Fruit fly (Drosophila melanogaster) whole organism, embryonic: ENCODE measurements around the gene CG4570.

ENCODE experiments used
- ATbp ChIP-seq: fragments of 200-800 bp; sonication (Bioruptor generic); optimal IDR thresholded peaks from 2 replicates; lab custom pipeline; 2017; ENCODE audit warnings: missing biosample characterization, mild to moderate bottlenecking, missing genetic modification characterization, missing genetic modification reagents
- Atf3 ChIP-seq: fragments of 200-800 bp; sonication (Bioruptor generic); optimal IDR thresholded peaks from 3 replicates; lab custom pipeline; 2016; ENCODE audit warnings: missing biosample characterization, missing genetic modification characterization
- CG1024 ChIP-seq: fragments of 200-800 bp; sonication (Bioruptor generic); IDR thresholded peaks from 2 replicates; pipeline ENCODE4 v1.3.6; 2022; ENCODE audit warnings: missing biosample characterization, missing genetic modification characterization
- CG10462 ChIP-seq: fragments of 200-800 bp; sonication (Bioruptor generic); optimal IDR thresholded peaks from 2 replicates; lab custom pipeline; 2016; ENCODE audit warnings: missing biosample characterization, missing genetic modification characterization
- CG11504 ChIP-seq: fragments of 200-800 bp; sonication (Bioruptor generic); optimal IDR thresholded peaks from 3 replicates; lab custom pipeline; 2019; ENCODE audit warnings: missing biosample characterization, mild to moderate bottlenecking, missing genetic modification characterization, moderate library complexity
- CG11560 ChIP-seq: fragments of 200-800 bp; sonication (Bioruptor generic); IDR thresholded peaks from 3 replicates; pipeline ENCODE4 v1.3.6; 2022; ENCODE audit warnings: missing biosample characterization, missing genetic modification characterization
- CG11696 ChIP-seq: fragments of 200-800 bp; sonication (Bioruptor generic); IDR thresholded peaks from 2 replicates; pipeline ENCODE4 v1.3.6; 2022; ENCODE audit warnings: missing biosample characterization, missing genetic modification characterization
- CG13424 ChIP-seq: fragments of 200-800 bp; sonication (Bioruptor generic); optimal IDR thresholded peaks from 2 replicates; lab custom pipeline; 2019; ENCODE audit warnings: missing biosample characterization, mild to moderate bottlenecking, missing genetic modification characterization, moderate library complexity
- CG13775 ChIP-seq: fragments of 200-800 bp; sonication (Bioruptor generic); optimal IDR thresholded peaks from 3 replicates; lab custom pipeline; 2017; ENCODE audit warnings: missing biosample characterization, mild to moderate bottlenecking, missing genetic modification characterization
- CG17186 ChIP-seq: fragments of 200-800 bp; sonication (Bioruptor generic); optimal IDR thresholded peaks from 3 replicates; lab custom pipeline; 2017; ENCODE audit warnings: missing biosample characterization, missing genetic modification reagents, missing genetic modification characterization
- CG17568 ChIP-seq: fragments of 200-800 bp; sonication (Bioruptor generic); optimal IDR thresholded peaks from 2 replicates; lab custom pipeline; 2018; ENCODE audit warnings: missing biosample characterization, mild to moderate bottlenecking, missing genetic modification characterization, moderate library complexity
- CG17829 ChIP-seq: fragments of 200-800 bp; optimal IDR thresholded peaks from 2 replicates; lab custom pipeline; 2019; ENCODE audit warnings: missing biosample characterization, mild to moderate bottlenecking, missing genetic modification characterization, moderate library complexity
- CG2199 ChIP-seq: fragments of 200-800 bp; sonication (Bioruptor generic); IDR thresholded peaks from 3 replicates; pipeline ENCODE4 v1.3.6; 2022; ENCODE audit warnings: missing biosample characterization, missing genetic modification characterization
- CG2202 ChIP-seq: fragments of 200-800 bp; sonication (Bioruptor generic); optimal IDR thresholded peaks from 2 replicates; lab custom pipeline; 2018; ENCODE audit warnings: missing biosample characterization, mild to moderate bottlenecking, missing genetic modification characterization
- CG2889 ChIP-seq: fragments of 200-800 bp; sonication (Bioruptor generic); IDR thresholded peaks from 3 replicates; pipeline ENCODE4 v1.3.6; 2022; ENCODE audit warnings: missing biosample characterization, missing genetic modification characterization
- CG32532 ChIP-seq: fragments of 200-800 bp; sonication (Bioruptor generic); IDR thresholded peaks from 2 replicates; pipeline ENCODE4 v1.3.6; 2022; ENCODE audit warnings: missing biosample characterization, missing genetic modification characterization
- CG33557 ChIP-seq: fragments of 200-800 bp; sonication (Bioruptor generic); optimal IDR thresholded peaks from 2 replicates; lab custom pipeline; 2019; ENCODE audit warnings: missing biosample characterization, mild to moderate bottlenecking, missing genetic modification characterization, moderate library complexity
- CG4328 ChIP-seq: fragments of 200-800 bp; sonication (Bioruptor generic); optimal IDR thresholded peaks from 3 replicates; lab custom pipeline; 2017; ENCODE audit warnings: missing biosample characterization, missing genetic modification reagents, missing genetic modification characterization
- CG4730 ChIP-seq: fragments of 200-800 bp; sonication (Bioruptor generic); IDR thresholded peaks from 2 replicates; pipeline ENCODE4 v1.3.6; 2022; ENCODE audit warnings: missing biosample characterization, missing genetic modification characterization
- CG6854 ChIP-seq: fragments of 200-800 bp; sonication (Bioruptor generic); optimal IDR thresholded peaks from 3 replicates; lab custom pipeline; 2017; ENCODE audit warnings: missing biosample characterization, mild to moderate bottlenecking, missing genetic modification characterization
- CG7839 ChIP-seq: fragments of 200-800 bp; sonication (Bioruptor generic); optimal IDR thresholded peaks from 3 replicates; lab custom pipeline; 2018; ENCODE audit warnings: missing biosample characterization, mild to moderate bottlenecking, missing genetic modification characterization, moderate library complexity
- CG8359 ChIP-seq: fragments of 200-800 bp; sonication (Bioruptor generic); optimal IDR thresholded peaks from 2 replicates; lab custom pipeline; 2017; ENCODE audit warnings: missing biosample characterization, mild to moderate bottlenecking, missing genetic modification characterization, borderline replicate concordance
- CoRest ChIP-seq: fragments of 200-800 bp; sonication (Bioruptor generic); optimal IDR thresholded peaks from 3 replicates; lab custom pipeline; 2018; ENCODE audit warnings: missing biosample characterization, mild to moderate bottlenecking, missing genetic modification characterization, moderate library complexity
- Dad ChIP-seq: fragments of 200-800 bp; sonication (Bioruptor generic); optimal IDR thresholded peaks from 3 replicates; lab custom pipeline; 2016; ENCODE audit warnings: missing biosample characterization, missing genetic modification characterization
- GATAe ChIP-seq: fragments of 200-800 bp; sonication (Bioruptor generic); conservative IDR thresholded peaks from 2 replicates; pipeline ENCODE4 v1.3.6; 2022; ENCODE audit warnings: missing biosample characterization, missing genetic modification characterization
- Hmr ChIP-seq: fragments of 200-800 bp; sonication (Bioruptor generic); optimal IDR thresholded peaks from 3 replicates; lab custom pipeline; 2017; ENCODE audit warnings: mild to moderate bottlenecking, missing biosample characterization, missing genetic modification reagents, missing genetic modification characterization
- Hr3 ChIP-seq: fragments of 200-800 bp; sonication (Bioruptor generic); optimal IDR thresholded peaks from 3 replicates; lab custom pipeline; 2016; ENCODE audit warnings: missing biosample characterization, missing genetic modification characterization
- NC2α ChIP-seq: fragments of 200-800 bp; sonication (Bioruptor generic); optimal IDR thresholded peaks from 2 replicates; lab custom pipeline; 2016; ENCODE audit warnings: missing biosample characterization, missing genetic modification characterization
- Pdp1 ChIP-seq, 2 experiments: fragments of 200-800 bp; sonication (Bioruptor generic); optimal IDR thresholded peaks; 3 replicates each; lab custom pipeline; 2016; ENCODE audit warnings: missing biosample characterization in 2 of 2, missing genetic modification characterization in 2 of 2, mild to moderate bottlenecking in 1 of 2, moderate library complexity in 1 of 2
- Rx ChIP-seq: fragments of 200-800 bp; sonication (Bioruptor generic); IDR thresholded peaks from 2 replicates; pipeline ENCODE4 v1.3.6; 2022; ENCODE audit warnings: missing biosample characterization, missing genetic modification characterization
- TFAM ChIP-seq: fragments of 200-800 bp; sonication (Bioruptor generic); optimal IDR thresholded peaks from 2 replicates; lab custom pipeline; 2017; ENCODE audit warnings: missing biosample characterization, missing genetic modification characterization, inconsistent platforms
- aop ChIP-seq: fragments of 200-800 bp; sonication (Bioruptor generic); IDR thresholded peaks from 2 replicates; pipeline ENCODE4 v1.3.6; 2022; ENCODE audit warnings: missing biosample characterization, missing genetic modification characterization
- bcd ChIP-seq: fragments of 200-800 bp; sonication (Bioruptor generic); optimal IDR thresholded peaks from 2 replicates; lab custom pipeline; 2017; ENCODE audit warnings: missing biosample characterization, mild to moderate bottlenecking, missing genetic modification characterization
- chinmo ChIP-seq: fragments of 200-800 bp; sonication (Bioruptor generic); IDR thresholded peaks from 4 replicates; pipeline ENCODE4 v1.3.6; 2022; ENCODE audit warnings: missing biosample characterization, missing genetic modification characterization; ENCODE audit not compliant: partially characterized antibody
- crp ChIP-seq, 2 experiments: fragments of 200-800 bp; sonication (Bioruptor generic); optimal IDR thresholded peaks; 2 replicates in 1 of 2; 3 replicates in 1 of 2; lab custom pipeline; 2017; ENCODE audit warnings: missing biosample characterization in 2 of 2, missing genetic modification characterization in 2 of 2, mild to moderate bottlenecking in 1 of 2, moderate library complexity in 1 of 2
- gcm ChIP-seq: fragments of 200-800 bp; sonication (Bioruptor generic); optimal IDR thresholded peaks from 2 replicates; lab custom pipeline; 2019; ENCODE audit warnings: missing biosample characterization, mild to moderate bottlenecking, missing genetic modification characterization, moderate library complexity
- klu ChIP-seq: fragments of 200-800 bp; sonication (Bioruptor generic); IDR thresholded peaks from 2 replicates; pipeline ENCODE4 v1.3.6; 2022; ENCODE audit warnings: missing biosample characterization, missing genetic modification characterization
- lov ChIP-seq, 2 experiments: fragments of 200-800 bp in 1 of 2; fragments of >200 bp in 1 of 2; sonication (Bioruptor generic) in 1 of 2; IDR thresholded peaks in 1 of 2; optimal IDR thresholded peaks in 1 of 2; 2 replicates in 1 of 2; 3 replicates in 1 of 2; pipeline versions ENCODE4 v1.3.6 to Lab custom; 2017 to 2022; ENCODE audit warnings: missing biosample characterization in 1 of 2, missing genetic modification characterization in 1 of 2
- nau ChIP-seq: fragments of 200-800 bp; sonication (Bioruptor generic); optimal IDR thresholded peaks from 3 replicates; lab custom pipeline; 2017; ENCODE audit warnings: missing biosample characterization, mild to moderate bottlenecking, missing genetic modification characterization, missing genetic modification reagents
- nom ChIP-seq: fragments of 200-800 bp; sonication (Bioruptor generic); optimal IDR thresholded peaks from 2 replicates; lab custom pipeline; 2017; ENCODE audit warnings: missing biosample characterization, missing genetic modification characterization, mild to moderate bottlenecking, moderate library complexity, missing genetic modification reagents
- pfk ChIP-seq: fragments of 200-800 bp; sonication (Bioruptor generic); optimal IDR thresholded peaks from 2 replicates; lab custom pipeline; 2018; ENCODE audit warnings: missing biosample characterization, mild to moderate bottlenecking, missing genetic modification characterization, moderate library complexity
- pita ChIP-seq: fragments of 200-800 bp; sonication (Bioruptor generic); optimal IDR thresholded peaks from 2 replicates; lab custom pipeline; 2017; ENCODE audit warnings: missing biosample characterization, mild to moderate bottlenecking, missing genetic modification characterization
- sd ChIP-seq: fragments of 200-800 bp; sonication (Bioruptor generic); optimal IDR thresholded peaks from 3 replicates; lab custom pipeline; 2018; ENCODE audit warnings: missing biosample characterization, mild to moderate bottlenecking, missing genetic modification characterization, moderate library complexity
- seq ChIP-seq: fragments of 200-800 bp; sonication (Bioruptor generic); IDR thresholded peaks from 2 replicates; pipeline ENCODE4 v1.3.6; 2022; ENCODE audit warnings: missing biosample characterization, missing genetic modification characterization
- sna ChIP-seq: fragments of 200-800 bp; sonication (Bioruptor generic); IDR thresholded peaks from 2 replicates; pipeline ENCODE4 v1.3.6; 2022; ENCODE audit warnings: missing biosample characterization, missing genetic modification characterization; ENCODE audit not compliant: partially characterized antibody
- sob ChIP-seq: fragments of 200-800 bp; sonication (Bioruptor generic); IDR thresholded peaks from 2 replicates; pipeline ENCODE4 v1.3.6; 2022; ENCODE audit warnings: missing biosample characterization, missing genetic modification characterization
- tio ChIP-seq: fragments of 200-800 bp; sonication (Bioruptor generic); optimal IDR thresholded peaks from 2 replicates; lab custom pipeline; 2017; ENCODE audit warnings: missing biosample characterization, missing genetic modification characterization, inconsistent platforms
- wek ChIP-seq: fragments of 200-800 bp; sonication (Bioruptor generic); optimal IDR thresholded peaks from 3 replicates; lab custom pipeline; 2018; ENCODE audit warnings: missing biosample characterization, mild to moderate bottlenecking, missing genetic modification characterization, moderate library complexity
- wor ChIP-seq: fragments of 200-800 bp; sonication (Bioruptor generic); IDR thresholded peaks from 2 replicates; pipeline ENCODE4 v1.3.6; 2022; ENCODE audit warnings: missing biosample characterization, missing genetic modification characterization

Gene CG4570

dm6 chr3R:10849515-10849973 is 7.1 kb upstream of the CG4570 start, which contains the start of gene CG42394 (continued):
- TF ChIP-seq CG6854 (peak; percentile 97), sd (peak; percentile 72), CG11560 (tag; lab: Robert Waterston, UW) (peak; percentile 8; the same call in 1 of the 3 replicates), CG2199 (GFP tag; lab: Robert Waterston, UW) (peak; percentile 88; the same call in 2 of the 3 replicates), nau (GFP tag; lab: Kevin White, UChicago) (no peak), lov (optimal IDR thresholded peaks at IDR 0.05; lab: Kevin White, UChicago) (no peak), lov (GFP tag; IDR thresholded peaks at IDR 0.05; lab: Robert Waterston, UW) (peak; percentile 90), Pdp1 (GFP tag; optimal IDR thresholded peaks at IDR 0.05; lab: Kevin White, UChicago) (peak; percentile 63 to 86), sob (GFP tag; lab: Robert Waterston, UW) (peak; percentile 95), pfk (GFP tag; lab: Kevin White, UChicago) (peak; percentile 30), Hr3 (GFP tag; lab: Kevin White, UChicago) (peak; percentile 87), CG4328 (GFP tag; lab: Kevin White, UChicago) (peak; percentile 86), CG13775 (GFP tag; lab: Kevin White, UChicago) (peak; percentile 94), pita (GFP tag; lab: Kevin White, UChicago) (no peak), NC2α (GFP tag; lab: Kevin White, UChicago) (peak; percentile 15), CG8359 (GFP tag; lab: Kevin White, UChicago) (peak; percentile 93), wor (GFP tag; lab: Robert Waterston, UW) (peak; percentile 89), gcm (GFP tag; lab: Kevin White, UChicago) (peak; percentile 94), CG17829 (tag; lab: Kevin White, UChicago) (peak; percentile 98), CG11504 (tag; lab: Kevin White, UChicago) (peak; percentile 96), CG17568 (GFP tag; lab: Kevin White, UChicago) (no peak), sna (GFP tag; lab: Robert Waterston, UW) (no peak), CG10462 (GFP tag; lab: Kevin White, UChicago) (peak; percentile 89), Dad (GFP tag; lab: Kevin White, UChicago) (peak; percentile 76), CoRest (tag; lab: Kevin White, UChicago) (peak; percentile 96), nom (GFP tag; lab: Kevin White, UChicago) (peak; percentile 78), Rx (peak; percentile 88), tio (GFP tag; lab: Kevin White, UChicago) (peak; percentile 89), GATAe (GFP tag; lab: Robert Waterston, UW) (peak; percentile 71), CG13424 (tag; lab: Kevin White, UChicago) (peak; percentile 95), CG11696 (GFP tag; lab: Robert Waterston, UW) (peak; percentile 88), ATbp (GFP tag; lab: Kevin White, UChicago) (peak; percentile 95), CG2889 (GFP tag; lab: Robert Waterston, UW) (peak; percentile 88), crp (GFP tag; optimal IDR thresholded peaks at IDR 0.05; lab: Kevin White, UChicago) (peak in 1 of 2 experiments; percentile 51), Atf3 (GFP tag; lab: Kevin White, UChicago) (peak; percentile 44), chinmo (GFP tag; lab: Robert Waterston, UW) (peak; percentile 64; the same call in 2 of the 4 replicates), CG1024 (GFP tag; lab: Robert Waterston, UW) (peak; percentile 90), CG4730 (GFP tag; lab: Robert Waterston, UW) (peak; percentile 85), CG7839 (tag; lab: Kevin White, UChicago) (peak; percentile 98), bcd (GFP tag; lab: Kevin White, UChicago) (peak; percentile 97), klu (no peak), seq (peak; percentile 93), wek (GFP tag; lab: Kevin White, UChicago) (peak; percentile 12), TFAM (GFP tag; lab: Kevin White, UChicago) (peak; percentile 64), Hmr (GFP tag; lab: Kevin White, UChicago) (peak; percentile 96), aop (peak; percentile 72), CG33557 (peak; percentile 89), CG17186 (GFP tag; lab: Kevin White, UChicago) (peak; percentile 31), CG2202 (peak; percentile 90), CG32532 (GFP tag; lab: Robert Waterston, UW) (peak; percentile 97)
